Worm (Caenorhabditis elegans) whole organism, early embryonic: ENCODE data around the gene flwr-1.

Experiments
- ceh-13 ChIP-seq: fragments of 200-800 bp; sonication (Bioruptor generic); optimal IDR thresholded peaks from 2 replicates; lab custom pipeline; 2018; ENCODE audit warnings: mild to moderate bottlenecking, missing genetic modification characterization, missing compliant biosample characterization
- flt-1 ChIP-seq: fragments of 200-800 bp; sonication (Bioruptor generic); IDR thresholded peaks from 2 replicates; pipeline ENCODE4 v1.3.6; 2022; ENCODE audit warnings: missing genetic modification characterization, missing compliant biosample characterization
- pes-1 ChIP-seq: fragments of 200-800 bp; sonication (Bioruptor generic); IDR thresholded peaks from 2 replicates; pipeline ENCODE4 v1.3.6; 2022; ENCODE audit warnings: missing genetic modification reagents, missing genetic modification characterization, missing compliant biosample characterization
- sea-1 ChIP-seq: fragments of 200-800 bp; sonication (Bioruptor generic); conservative IDR thresholded peaks from 2 replicates; pipeline ENCODE4 v1.3.6; 2022; ENCODE audit warnings: missing genetic modification characterization, missing compliant biosample characterization
- tra-4 ChIP-seq: sonication (generic microtip); optimal IDR thresholded peaks from 2 replicates; lab custom pipeline; 2017; ENCODE audit warnings: missing genetic modification characterization, missing compliant biosample characterization

DNA sequence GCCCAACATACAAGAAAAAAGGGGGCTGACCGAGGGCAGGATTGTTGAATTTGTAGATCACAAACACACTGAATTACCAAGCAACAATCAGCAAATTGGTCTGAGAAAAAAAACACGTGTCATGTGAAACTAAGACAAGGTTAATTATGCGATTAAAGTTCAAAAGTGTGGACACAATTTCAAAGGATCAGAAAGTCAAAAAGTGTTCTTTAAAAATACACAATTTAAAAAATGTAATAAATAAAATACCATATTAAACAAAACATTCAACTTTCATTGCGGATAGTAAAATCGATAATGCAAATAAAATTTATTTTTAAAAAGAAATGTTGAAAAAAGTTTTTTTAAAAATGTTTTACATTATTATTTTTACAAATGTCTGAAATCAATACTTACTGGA lies 29.0 kb upstream of the flwr-1 start, which contains the start of gene cutl-3:
- no peak for TF ChIP-seq tra-4
- TF ChIP-seq flt-1 (GFP tag; lab: Robert Waterston, UW), result no peak
- TF ChIP-seq pes-1 (GFP tag; lab: Robert Waterston, UW), result no peak
- TF ChIP-seq sea-1 (GFP tag; lab: Robert Waterston, UW), result no peak
- no peak for TF ChIP-seq ceh-13 (GFP tag; lab: Kevin White, UChicago)
